Fruit fly (Drosophila melanogaster) Kc167 (cell line): ENCODE data around the gene Pdp.

Source experiments
- Myc ChIP-seq: fragments of >200 bp; optimal IDR thresholded peaks from 2 replicates; lab custom pipeline; 2017; ENCODE audit warnings: missing external identifiers
- Sin3A ChIP-seq: fragments of >200 bp; optimal IDR thresholded peaks from 2 replicates; lab custom pipeline; 2018; ENCODE audit warnings: missing external identifiers
- h ChIP-seq: fragments of >200 bp; optimal IDR thresholded peaks from 3 replicates; lab custom pipeline; 2018; ENCODE audit warnings: missing external identifiers
- insv ChIP-seq: fragments of >200 bp; optimal IDR thresholded peaks from 3 replicates; lab custom pipeline; 2018; ENCODE audit warnings: missing external identifiers
- psq ChIP-seq: fragments of >200 bp; optimal IDR thresholded peaks from 2 replicates; lab custom pipeline; 2017; ENCODE audit warnings: missing external identifiers
- ttk ChIP-seq: sonication (Bioruptor generic); optimal IDR thresholded peaks from 2 replicates; lab custom pipeline; 2017; ENCODE audit warnings: missing external identifiers

Gene Pdp

DNA sequence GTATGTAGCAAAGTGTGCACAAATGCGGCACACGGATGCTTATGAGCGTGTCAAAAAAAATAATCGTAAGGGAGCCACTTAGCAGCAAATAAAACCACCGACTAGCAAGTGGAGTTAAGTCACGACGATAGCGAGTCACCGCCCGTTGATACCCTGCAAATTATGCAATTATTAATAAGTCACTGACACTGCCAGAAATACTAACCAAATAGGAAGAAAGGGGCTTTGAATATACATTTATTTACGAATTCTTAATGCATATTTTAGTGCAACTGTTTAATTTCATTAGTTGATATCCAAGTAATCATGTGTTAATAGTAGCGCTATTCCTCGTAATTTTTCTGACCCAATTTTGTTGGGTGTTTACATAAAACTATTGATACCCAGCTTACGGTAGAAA lies 41.0 kb downstream of the Pdp start:
- no peak for TF ChIP-seq psq (lab: Kevin White, UChicago)
- TF ChIP-seq insv (lab: Kevin White, UChicago), result no peak
- no peak for TF ChIP-seq Myc (lab: Kevin White, UChicago)
- no peak for TF ChIP-seq ttk (lab: Kevin White, UChicago)
- no peak for TF ChIP-seq Sin3A (lab: Kevin White, UChicago)
- TF ChIP-seq h (lab: Kevin White, UChicago), result no peak

DNA sequence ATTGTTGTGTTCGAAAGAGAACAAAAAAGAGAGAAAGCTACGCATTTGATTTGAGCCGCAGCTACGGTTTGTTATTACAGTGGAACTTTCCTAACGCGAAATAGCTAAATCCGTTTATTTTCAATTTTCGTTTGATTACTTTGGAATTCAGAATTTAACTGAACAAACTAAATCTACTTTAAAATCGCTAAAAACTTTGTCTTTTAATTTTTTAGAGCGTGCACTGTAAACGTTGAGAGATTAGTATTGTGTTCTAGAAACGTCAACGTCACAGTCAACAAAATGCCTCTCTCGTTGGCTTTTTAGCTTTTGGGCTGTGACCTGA lies 41.7 kb downstream of the Pdp start:
- TF ChIP-seq psq (lab: Kevin White, UChicago), result no peak

DNA sequence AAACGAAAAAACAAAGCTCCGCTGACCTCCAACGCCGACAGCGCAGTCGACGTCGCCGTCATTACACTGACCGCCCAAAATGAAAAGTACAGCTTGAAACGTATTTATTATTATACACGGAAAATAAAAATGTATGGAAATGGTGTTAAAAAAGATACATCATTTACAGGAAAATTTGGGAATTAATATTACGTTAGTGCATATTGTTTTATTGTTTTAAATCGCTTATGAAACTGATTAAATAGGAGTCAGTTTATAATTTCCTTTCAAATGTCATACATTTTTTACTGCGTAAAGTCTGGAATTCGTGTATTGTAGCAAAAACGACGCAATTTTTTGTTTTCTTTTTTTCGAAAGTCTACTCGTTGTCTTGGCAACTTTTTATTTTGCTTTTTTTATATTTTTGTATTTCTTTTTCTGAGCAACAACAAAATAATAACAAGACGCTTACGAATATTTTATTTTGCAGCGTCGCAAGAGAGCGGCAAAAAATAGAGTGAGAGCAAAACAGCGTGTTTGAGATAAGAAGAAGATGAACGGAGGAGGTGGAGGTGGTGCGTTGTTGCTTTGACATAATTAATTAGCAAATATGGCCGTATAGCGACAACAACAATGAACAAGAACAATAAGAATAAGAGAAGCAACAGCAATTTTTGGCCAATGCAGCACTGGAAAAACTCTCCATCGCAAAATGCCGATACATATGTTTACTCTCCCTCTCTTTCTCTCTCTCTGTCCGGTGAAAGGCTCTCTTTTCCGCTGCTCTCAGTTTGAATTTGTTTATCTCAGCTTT lies 42.3 kb downstream of the Pdp start:
- TF ChIP-seq psq (lab: Kevin White, UChicago), result no peak
- no peak for TF ChIP-seq insv (lab: Kevin White, UChicago)
- no peak for TF ChIP-seq Myc (lab: Kevin White, UChicago)
- no peak for TF ChIP-seq h (lab: Kevin White, UChicago)
- no peak for TF ChIP-seq ttk (lab: Kevin White, UChicago)
- TF ChIP-seq Sin3A (lab: Kevin White, UChicago), result no peak

DNA sequence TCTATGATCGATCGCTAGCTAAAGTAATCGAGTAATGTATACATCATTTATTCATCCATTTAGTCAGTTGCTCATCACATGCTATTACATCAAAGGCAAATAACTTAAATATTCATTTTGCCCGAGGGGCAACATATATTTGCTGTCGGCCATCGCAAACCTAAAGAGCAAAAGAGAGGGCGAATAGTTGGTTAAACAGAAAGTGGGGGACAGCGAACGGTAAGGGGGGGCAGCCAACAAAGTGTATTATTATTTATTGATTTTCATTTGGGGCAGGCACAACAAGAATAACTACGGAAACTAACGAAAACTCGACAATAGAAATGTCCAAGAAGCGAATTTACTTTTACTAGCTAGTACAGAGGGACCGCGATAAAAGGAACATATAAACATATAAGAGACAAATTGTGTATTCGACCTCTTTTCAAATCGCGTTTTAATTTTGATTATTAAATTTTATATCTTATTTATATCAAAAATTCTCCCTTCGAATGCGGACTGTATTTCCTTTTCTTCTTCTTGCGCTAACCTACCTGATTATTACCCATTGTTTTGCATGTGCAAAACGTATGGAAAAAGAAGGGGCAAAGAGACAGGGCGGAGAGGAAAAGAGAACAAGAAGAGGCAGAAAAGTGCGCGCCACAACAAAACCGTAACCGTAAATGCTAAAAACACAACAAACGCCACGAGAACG lies 43.1 kb downstream of the Pdp start:
- TF ChIP-seq Sin3A (lab: Kevin White, UChicago) (no peak), ttk (lab: Kevin White, UChicago) (no peak), Myc (lab: Kevin White, UChicago) (no peak)

DNA sequence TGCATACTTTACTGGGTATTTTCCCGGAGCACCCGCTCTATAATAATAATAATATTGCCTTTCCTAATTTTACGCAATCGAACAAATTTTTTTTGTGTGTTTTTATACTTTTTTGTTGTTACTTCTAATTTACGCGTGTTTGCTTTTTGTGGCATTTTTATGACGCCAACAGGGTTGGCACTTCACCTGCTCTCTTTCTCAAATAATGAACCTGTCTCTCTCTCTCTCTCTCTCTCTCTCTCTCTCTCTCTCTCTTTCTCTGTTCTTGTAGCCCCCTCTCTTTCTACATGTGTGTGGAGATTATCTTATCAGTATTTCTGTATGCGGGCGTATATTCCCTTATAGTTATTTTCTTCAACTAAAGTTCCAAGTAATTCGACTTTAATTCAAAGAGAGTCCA lies 43.8 kb downstream of the Pdp start:
- TF ChIP-seq Myc (lab: Kevin White, UChicago), result no peak
- TF ChIP-seq Sin3A (lab: Kevin White, UChicago), result no peak
- no peak for TF ChIP-seq ttk (lab: Kevin White, UChicago)
- TF ChIP-seq psq (lab: Kevin White, UChicago), result no peak
- TF ChIP-seq insv (lab: Kevin White, UChicago), result no peak
- no peak for TF ChIP-seq h (lab: Kevin White, UChicago)

DNA sequence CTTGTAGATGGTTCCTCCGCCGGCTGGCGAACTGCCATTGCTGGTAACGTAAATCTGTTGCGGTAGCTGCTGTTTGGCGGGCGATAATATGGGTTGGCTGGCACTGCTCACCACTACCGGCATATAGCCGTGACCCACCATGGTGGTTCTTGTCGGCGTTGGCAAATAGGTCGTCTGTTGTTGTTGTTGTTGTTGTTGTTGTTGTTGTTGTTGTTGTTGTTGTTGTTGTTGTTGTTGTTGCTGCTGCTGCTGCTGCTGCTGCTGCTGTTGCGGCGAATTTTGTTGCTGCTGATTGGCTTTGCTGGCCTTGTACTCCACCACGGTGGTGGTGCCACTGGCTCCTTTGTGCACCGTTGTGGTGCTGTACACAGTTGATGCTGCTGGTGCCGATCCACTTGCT lies 45.6 kb downstream of the Pdp start:
- TF ChIP-seq Myc (lab: Kevin White, UChicago), result no peak
- no peak for TF ChIP-seq ttk (lab: Kevin White, UChicago)
- no peak for TF ChIP-seq h (lab: Kevin White, UChicago)
- no peak for TF ChIP-seq Sin3A (lab: Kevin White, UChicago)
- TF ChIP-seq psq (lab: Kevin White, UChicago), result no peak
- TF ChIP-seq insv (lab: Kevin White, UChicago), result no peak

DNA sequence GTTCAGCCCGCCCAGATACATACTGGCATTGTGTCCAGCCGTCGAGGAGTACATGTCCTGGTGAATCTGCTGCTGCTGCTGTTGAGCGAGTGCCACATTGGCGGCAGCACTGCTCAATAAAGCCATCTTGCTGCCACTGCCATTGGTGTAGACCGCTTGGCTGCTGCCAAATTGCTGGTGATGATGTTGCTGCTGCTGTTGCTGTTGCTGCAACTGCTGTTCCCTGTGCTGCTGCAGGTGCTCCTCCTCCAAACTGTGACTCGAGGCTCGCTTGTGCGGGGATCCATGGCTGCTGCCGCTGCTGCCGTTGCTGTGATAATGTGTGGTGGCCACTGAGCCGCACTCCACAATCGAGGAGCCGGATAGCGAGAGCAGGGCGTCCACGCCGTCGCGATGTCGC lies 48.4 kb downstream of the Pdp start:
- no peak for TF ChIP-seq insv (lab: Kevin White, UChicago)
- TF ChIP-seq Myc (lab: Kevin White, UChicago), result no peak
- no peak for TF ChIP-seq h (lab: Kevin White, UChicago)
- TF ChIP-seq Sin3A (lab: Kevin White, UChicago), result no peak
- no peak for TF ChIP-seq ttk (lab: Kevin White, UChicago)
- no peak for TF ChIP-seq psq (lab: Kevin White, UChicago)
